Fruit fly (Drosophila melanogaster) whole organism, embryonic: ENCODE results near the gene retm.

Experiments used
- CG12744 ChIP-seq: fragments of 200-800 bp; sonication (Bioruptor generic); optimal IDR thresholded peaks from 2 replicates; lab custom pipeline; 2016; ENCODE audit warnings: missing biosample characterization, missing genetic modification characterization
- CG7271 ChIP-seq: fragments of 200-800 bp; sonication (Bioruptor generic); optimal IDR thresholded peaks from 2 replicates; lab custom pipeline; 2018; ENCODE audit warnings: missing biosample characterization, mild to moderate bottlenecking, missing genetic modification characterization, moderate library complexity
- Dek ChIP-seq: fragments of 200-800 bp; sonication (Bioruptor generic); optimal IDR thresholded peaks from 3 replicates; lab custom pipeline; 2019; ENCODE audit warnings: missing biosample characterization, mild to moderate bottlenecking, missing genetic modification characterization, moderate library complexity

DNA sequence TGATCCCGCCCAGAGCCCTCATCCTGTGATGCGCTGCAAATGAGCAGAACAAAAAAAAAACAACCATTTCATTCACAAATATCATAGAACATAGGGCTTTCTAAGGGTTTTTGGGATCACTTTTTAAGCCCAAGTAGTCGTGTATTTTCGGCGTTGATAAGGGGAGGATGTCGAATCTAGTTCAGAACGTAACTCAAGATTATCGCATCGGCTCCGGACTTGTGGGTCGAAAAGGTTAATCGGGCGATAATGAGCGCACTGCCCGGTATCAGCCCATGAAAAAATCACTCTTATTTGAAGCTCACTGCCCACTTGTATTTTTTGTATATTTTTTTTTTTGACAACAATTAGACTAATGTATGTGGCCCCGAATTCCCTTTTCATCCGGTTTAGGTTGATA, 33.2 kb downstream of the retm start:
- TF ChIP-seq Dek (tag; lab: Kevin White, UChicago) = no peak
- TF ChIP-seq CG12744 (GFP tag; lab: Kevin White, UChicago) = no peak
- TF ChIP-seq CG7271 = no peak
